Fruit fly (Drosophila melanogaster): ENCODE results near the gene CG9992.

DNA sequence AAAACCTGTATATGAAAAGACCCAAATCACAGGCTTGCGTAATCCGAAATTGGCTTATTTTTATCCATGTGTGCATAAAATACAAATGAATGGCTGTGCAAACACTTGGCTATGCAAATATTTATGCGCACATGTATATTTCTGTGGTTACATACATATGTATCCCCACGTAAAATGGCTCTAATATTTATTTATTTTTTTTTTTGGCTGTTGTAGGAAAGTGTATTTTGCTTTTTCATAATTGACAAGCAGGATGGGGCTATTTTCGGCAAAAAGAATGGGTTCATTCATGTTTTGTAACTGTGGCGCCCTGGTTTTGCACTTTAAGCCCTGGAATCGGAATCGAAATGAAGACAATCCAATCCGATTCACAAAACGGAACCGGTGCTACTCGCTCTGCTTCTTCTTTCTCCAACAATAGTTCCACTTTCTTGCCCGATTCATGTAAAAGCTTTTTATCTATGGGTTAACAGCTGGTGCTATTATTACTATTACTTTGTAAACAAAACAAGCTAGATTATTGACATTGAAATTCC is 49.5 kb downstream of the CG9992 start:
- TF ChIP-seq Pif1B (GFP tag; optimal IDR thresholded peaks at IDR 0.05), result peak; percentile 77
- TF ChIP-seq Ets98B (GFP tag; IDR thresholded peaks at IDR 0.05), result peak; percentile 87
- peak; percentile 61 for TF ChIP-seq rn (GFP tag; IDR thresholded peaks at IDR 0.05)
- no peak for TF ChIP-seq CG10348 (GFP tag; IDR thresholded peaks at IDR 0.05)
- peak; percentile 57 for TF ChIP-seq CG8159 (tag; optimal IDR thresholded peaks at IDR 0.05)

All from whole organism, pupa.